Worm (Caenorhabditis elegans) whole organism, mixed stage, embryonic: Measurements from ENCODE around the gene srh-251.

Source experiments
- ceh-43 ChIP-seq: fragments of 200-800 bp; sonication (Bioruptor generic); optimal IDR thresholded peaks from 2 replicates; lab custom pipeline; 2018; ENCODE audit warnings: mild to moderate bottlenecking, missing genetic modification characterization, moderate library complexity, missing compliant biosample characterization
- lsy-2 ChIP-seq: fragments of 150-350 bp; optimal IDR thresholded peaks from 2 replicates; lab custom pipeline; 2014; ENCODE audit warnings: missing biosample characterization, missing genetic modification characterization
- mep-1 ChIP-seq: fragments of 150-350 bp; optimal IDR thresholded peaks from 2 replicates; lab custom pipeline; 2017; ENCODE audit warnings: missing biosample characterization, missing genetic modification reagents, missing genetic modification characterization, inconsistent platforms
- nhr-76 ChIP-seq: sonication (generic microtip); optimal IDR thresholded peaks from 2 replicates; lab custom pipeline; 2017; ENCODE audit warnings: missing biosample characterization, missing genetic modification characterization
- sem-2 ChIP-seq: fragments of 200-800 bp; sonication (Bioruptor generic); optimal IDR thresholded peaks from 2 replicates; lab custom pipeline; 2018; ENCODE audit warnings: mild to moderate bottlenecking, missing genetic modification characterization, missing compliant biosample characterization
- snpc-4 ChIP-seq: fragments of 150-350 bp; optimal IDR thresholded peaks from 2 replicates; lab custom pipeline; 2014; ENCODE audit warnings: missing biosample characterization, missing genetic modification characterization
- unc-62 ChIP-seq: fragments of 150-350 bp; optimal IDR thresholded peaks from 2 replicates; lab custom pipeline; 2014; ENCODE audit warnings: missing biosample characterization, missing genetic modification reagents, missing genetic modification characterization
- zip-8 ChIP-seq: fragments of 150-350 bp; optimal IDR thresholded peaks from 2 replicates; lab custom pipeline; 2014; ENCODE audit warnings: missing biosample characterization, missing genetic modification characterization

DNA sequence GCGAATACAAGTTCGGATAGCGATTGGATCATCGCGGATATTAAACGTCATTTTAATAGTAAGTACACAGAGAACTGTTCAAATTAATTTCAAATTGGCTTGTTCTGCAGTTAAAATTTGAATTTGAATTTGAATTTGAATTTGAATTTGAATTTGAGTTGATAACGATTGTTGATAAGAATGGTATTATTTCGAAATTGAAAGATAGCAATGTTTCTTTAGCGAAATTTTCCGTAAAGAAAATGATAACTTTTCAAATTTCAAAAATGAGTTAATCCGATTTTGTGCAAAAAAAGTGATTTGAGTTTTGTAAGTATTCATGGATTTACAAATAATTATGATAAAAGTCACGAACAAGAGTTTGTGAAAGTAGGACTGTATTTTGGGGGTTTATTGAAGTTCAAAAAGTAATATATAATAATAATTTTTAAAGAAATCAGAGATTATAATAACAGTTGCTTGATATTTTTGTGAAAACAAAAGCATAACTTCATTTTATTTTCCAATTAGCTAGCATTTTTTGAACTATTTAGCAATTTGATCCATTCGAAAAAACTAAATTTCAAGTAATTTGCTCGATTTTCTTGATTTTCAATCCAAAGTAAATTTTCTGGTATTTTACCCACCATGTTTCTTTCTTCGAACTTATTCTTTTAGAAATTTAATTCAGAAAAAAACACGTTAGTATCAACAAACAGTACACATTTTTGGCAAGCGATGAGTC lies 45.8 kb upstream of the srh-251 start, which contains the start of gene Y36E3A.2:
- TF ChIP-seq nhr-76 (tag; lab: Kevin White, UChicago) = no peak
- no peak for TF ChIP-seq unc-62 (GFP tag; lab: Kevin White, UChicago)
- TF ChIP-seq sem-2 = no peak
- TF ChIP-seq zip-8 = no peak
- TF ChIP-seq snpc-4 = no peak
- no peak for TF ChIP-seq ceh-43 (GFP tag; lab: Kevin White, UChicago)
- no peak for TF ChIP-seq mep-1 (tag; lab: Kevin White, UChicago)
- TF ChIP-seq lsy-2 (tag; lab: Kevin White, UChicago) = no peak
